Worm (Caenorhabditis elegans) whole organism, mixed stage, embryonic: ENCODE data around the gene lim-6.

ENCODE experiments used
- M03D4.4 ChIP-seq: sonication (generic microtip); optimal IDR thresholded peaks from 2 replicates; lab custom pipeline; 2017; ENCODE audit warnings: mild to moderate bottlenecking, missing genetic modification characterization, missing compliant biosample characterization
- bed-3 ChIP-seq: fragments of 200-800 bp; sonication (Bioruptor generic); optimal IDR thresholded peaks from 3 replicates; lab custom pipeline; 2018; ENCODE audit warnings: mild to moderate bottlenecking, missing genetic modification characterization, moderate library complexity, missing compliant biosample characterization
- blmp-1 ChIP-seq: fragments of 150-350 bp; optimal IDR thresholded peaks from 2 replicates; lab custom pipeline; 2014; ENCODE audit warnings: missing biosample characterization, missing genetic modification characterization
- ceh-39 ChIP-seq: fragments of 150-350 bp; optimal IDR thresholded peaks from 2 replicates; lab custom pipeline; 2014; ENCODE audit warnings: missing biosample characterization, missing genetic modification characterization
- ceh-43 ChIP-seq: fragments of 200-800 bp; sonication (Bioruptor generic); optimal IDR thresholded peaks from 2 replicates; lab custom pipeline; 2018; ENCODE audit warnings: mild to moderate bottlenecking, missing genetic modification characterization, moderate library complexity, missing compliant biosample characterization
- ceh-83 ChIP-seq: fragments of 200-800 bp; sonication (Bioruptor generic); optimal IDR thresholded peaks from 2 replicates; lab custom pipeline; 2018; ENCODE audit warnings: mild to moderate bottlenecking, missing genetic modification characterization, missing compliant biosample characterization
- ces-1 ChIP-seq: fragments of 150-350 bp; optimal IDR thresholded peaks from 2 replicates; lab custom pipeline; 2014; ENCODE audit warnings: missing biosample characterization, missing genetic modification reagents, missing genetic modification characterization
- cnd-1 ChIP-seq: fragments of 200-800 bp; sonication (Bioruptor generic); optimal IDR thresholded peaks from 2 replicates; lab custom pipeline; 2018; ENCODE audit warnings: mild to moderate bottlenecking, missing genetic modification characterization, missing compliant biosample characterization
- drap-1 ChIP-seq: fragments of 200-800 bp; sonication (Bioruptor generic); optimal IDR thresholded peaks from 3 replicates; lab custom pipeline; 2018; ENCODE audit warnings: mild to moderate bottlenecking, missing genetic modification characterization, missing compliant biosample characterization
- elt-1 ChIP-seq: sonication (generic microtip); optimal IDR thresholded peaks from 2 replicates; lab custom pipeline; 2017; ENCODE audit warnings: missing genetic modification characterization, mild to moderate bottlenecking, missing compliant biosample characterization, antibody characterized with exemption, moderate library complexity, borderline replicate concordance; ENCODE audit not compliant: insufficient read depth
- elt-3 ChIP-seq: fragments of 150-350 bp; optimal IDR thresholded peaks from 2 replicates; lab custom pipeline; 2014; ENCODE audit warnings: missing biosample characterization, missing genetic modification characterization
- flh-1 ChIP-seq: fragments of 200-800 bp; sonication (Bioruptor generic); optimal IDR thresholded peaks from 2 replicates; lab custom pipeline; 2018; ENCODE audit warnings: mild to moderate bottlenecking, missing genetic modification characterization, moderate library complexity, missing compliant biosample characterization
- ham-2 ChIP-seq: fragments of 200-800 bp; sonication (Bioruptor generic); optimal IDR thresholded peaks from 2 replicates; lab custom pipeline; 2018; ENCODE audit warnings: mild to moderate bottlenecking, missing genetic modification characterization, missing compliant biosample characterization
- hlh-1 ChIP-seq: fragments of 150-350 bp; optimal IDR thresholded peaks from 2 replicates; lab custom pipeline; 2014; ENCODE audit warnings: missing biosample characterization, missing genetic modification reagents, missing genetic modification characterization
- lin-13 ChIP-seq: fragments of 150-350 bp; optimal IDR thresholded peaks from 2 replicates; lab custom pipeline; 2014; ENCODE audit warnings: missing biosample characterization, missing genetic modification characterization
- lin-32 ChIP-seq: fragments of 200-800 bp; sonication (Bioruptor generic); optimal IDR thresholded peaks from 2 replicates; lab custom pipeline; 2018; ENCODE audit warnings: mild to moderate bottlenecking, missing genetic modification characterization, missing compliant biosample characterization
- lsy-2 ChIP-seq: fragments of 150-350 bp; optimal IDR thresholded peaks from 2 replicates; lab custom pipeline; 2014; ENCODE audit warnings: missing biosample characterization, missing genetic modification characterization
- mab-5 ChIP-seq: fragments of 150-350 bp; optimal IDR thresholded peaks from 2 replicates; lab custom pipeline; 2014; ENCODE audit warnings: missing biosample characterization, missing genetic modification characterization
- mep-1 ChIP-seq: fragments of 150-350 bp; optimal IDR thresholded peaks from 2 replicates; lab custom pipeline; 2017; ENCODE audit warnings: missing biosample characterization, missing genetic modification reagents, missing genetic modification characterization, inconsistent platforms
- mls-2 ChIP-seq: sonication (generic microtip); optimal IDR thresholded peaks from 2 replicates; lab custom pipeline; 2016; ENCODE audit warnings: mild to moderate bottlenecking, missing genetic modification characterization, moderate library complexity, missing compliant biosample characterization
- nhr-12 ChIP-seq: fragments of 150-350 bp; optimal IDR thresholded peaks from 2 replicates; lab custom pipeline; 2014; ENCODE audit warnings: missing biosample characterization, missing genetic modification characterization
- nhr-2 ChIP-seq: fragments of 150-350 bp; optimal IDR thresholded peaks from 2 replicates; lab custom pipeline; 2014; ENCODE audit warnings: missing biosample characterization, missing genetic modification characterization
- nhr-237 ChIP-seq: fragments of 150-350 bp; optimal IDR thresholded peaks from 2 replicates; lab custom pipeline; 2014; ENCODE audit warnings: missing biosample characterization, missing genetic modification characterization
- nhr-28 ChIP-seq: fragments of 150-350 bp; optimal IDR thresholded peaks from 2 replicates; lab custom pipeline; 2014; ENCODE audit warnings: missing biosample characterization, missing genetic modification characterization
- nhr-76 ChIP-seq: sonication (generic microtip); optimal IDR thresholded peaks from 2 replicates; lab custom pipeline; 2017; ENCODE audit warnings: missing biosample characterization, missing genetic modification characterization
- pha-4 ChIP-seq: fragments of 150-350 bp; optimal IDR thresholded peaks from 2 replicates; lab custom pipeline; 2018; ENCODE audit warnings: missing biosample characterization, missing genetic modification reagents, missing genetic modification characterization
- sem-2 ChIP-seq: fragments of 200-800 bp; sonication (Bioruptor generic); optimal IDR thresholded peaks from 2 replicates; lab custom pipeline; 2018; ENCODE audit warnings: mild to moderate bottlenecking, missing genetic modification characterization, missing compliant biosample characterization
- snpc-4 ChIP-seq: fragments of 150-350 bp; optimal IDR thresholded peaks from 2 replicates; lab custom pipeline; 2014; ENCODE audit warnings: missing biosample characterization, missing genetic modification characterization
- sptf-1 ChIP-seq: sonication (generic microtip); optimal IDR thresholded peaks from 2 replicates; lab custom pipeline; 2017; ENCODE audit warnings: mild to moderate bottlenecking, missing genetic modification characterization, moderate library complexity, missing compliant biosample characterization
- tbx-8 ChIP-seq: fragments of 200-800 bp; sonication (Bioruptor generic); optimal IDR thresholded peaks from 2 replicates; lab custom pipeline; 2018; ENCODE audit warnings: mild to moderate bottlenecking, missing genetic modification characterization, moderate library complexity, missing compliant biosample characterization
- unc-120 ChIP-seq: sonication (generic microtip); optimal IDR thresholded peaks from 2 replicates; lab custom pipeline; 2017; ENCODE audit warnings: missing genetic modification characterization, missing compliant biosample characterization; ENCODE audit not compliant: poor library complexity, severe bottlenecking
- unc-39 ChIP-seq: fragments of 150-350 bp; optimal IDR thresholded peaks from 2 replicates; lab custom pipeline; 2014; ENCODE audit warnings: missing biosample characterization, missing genetic modification characterization
- unc-62 ChIP-seq: fragments of 150-350 bp; optimal IDR thresholded peaks from 2 replicates; lab custom pipeline; 2014; ENCODE audit warnings: missing biosample characterization, missing genetic modification reagents, missing genetic modification characterization
- zip-8 ChIP-seq: fragments of 150-350 bp; optimal IDR thresholded peaks from 2 replicates; lab custom pipeline; 2014; ENCODE audit warnings: missing biosample characterization, missing genetic modification characterization
- ztf-11 ChIP-seq: fragments of 150-350 bp; optimal IDR thresholded peaks from 2 replicates; lab custom pipeline; 2014; ENCODE audit warnings: missing biosample characterization, missing genetic modification characterization

lim-6 gene

DNA sequence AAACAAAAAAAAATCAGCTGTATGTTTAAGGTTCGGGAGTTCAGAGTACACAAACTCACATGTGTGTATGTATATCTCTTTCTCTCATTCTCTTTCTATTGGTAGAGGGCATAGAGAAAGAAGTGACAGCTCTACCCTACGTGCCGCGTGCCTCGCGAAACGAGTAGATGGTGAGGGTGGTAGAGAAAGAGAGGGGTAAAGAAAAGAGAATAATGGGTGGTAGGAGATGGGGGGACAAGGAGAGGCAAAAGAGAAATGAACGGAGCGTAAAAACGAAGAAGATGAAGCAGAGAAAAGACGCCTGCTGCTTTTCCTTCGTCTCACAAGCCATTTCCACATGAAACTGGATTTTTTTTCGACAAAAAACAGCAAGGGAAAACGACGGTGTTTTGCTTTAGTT, 20.9 kb downstream of the lim-6 start:
- TF ChIP-seq hlh-1 (tag; lab: Kevin White, UChicago) (peak; percentile 90), lsy-2 (tag; lab: Kevin White, UChicago) (peak; percentile 30), M03D4.4 (peak; percentile 53), ham-2 (GFP tag; lab: Kevin White, UChicago) (peak; percentile 70), pha-4 (tag; lab: Kevin White, UChicago) (peak; percentile 93), sptf-1 (tag; lab: Kevin White, UChicago) (peak; percentile 78), blmp-1 (tag; lab: Kevin White, UChicago) (peak; percentile 54), mls-2 (tag; lab: Kevin White, UChicago) (peak; percentile 71), ces-1 (peak; percentile 78), ceh-39 (peak; percentile 26), lin-13 (tag; lab: Kevin White, UChicago) (peak; percentile 13), cnd-1 (tag; lab: Kevin White, UChicago) (peak; percentile 44), sem-2 (peak; percentile 13), unc-120 (tag; lab: Kevin White, UChicago) (peak; percentile 94), elt-1 (no peak), mep-1 (tag; lab: Kevin White, UChicago) (peak; percentile 83), bed-3 (GFP tag; lab: Kevin White, UChicago) (no peak), mab-5 (tag; lab: Kevin White, UChicago) (no peak), nhr-237 (tag; lab: Kevin White, UChicago) (peak; percentile 87), zip-8 (tag; lab: Kevin White, UChicago) (no peak), flh-1 (GFP tag; lab: Kevin White, UChicago) (no peak), drap-1 (GFP tag; lab: Kevin White, UChicago) (peak; percentile 69), unc-62 (GFP tag; lab: Kevin White, UChicago) (peak; percentile 99)

- TF ChIP-seq cnd-1 (tag; lab: Kevin White, UChicago) (no peak), lin-32 (no peak), mep-1 (tag; lab: Kevin White, UChicago) (no peak), mls-2 (tag; lab: Kevin White, UChicago) (no peak), nhr-12 (no peak), snpc-4 (tag; lab: Kevin White, UChicago) (no peak), mab-5 (tag; lab: Kevin White, UChicago) (no peak), ztf-11 (no peak), flh-1 (GFP tag; lab: Kevin White, UChicago) (no peak), unc-39 (tag; lab: Kevin White, UChicago) (no peak)
These were observed 22.1 kb downstream of the lim-6 start for ce11 chrX:1094332-1094731.

DNA sequence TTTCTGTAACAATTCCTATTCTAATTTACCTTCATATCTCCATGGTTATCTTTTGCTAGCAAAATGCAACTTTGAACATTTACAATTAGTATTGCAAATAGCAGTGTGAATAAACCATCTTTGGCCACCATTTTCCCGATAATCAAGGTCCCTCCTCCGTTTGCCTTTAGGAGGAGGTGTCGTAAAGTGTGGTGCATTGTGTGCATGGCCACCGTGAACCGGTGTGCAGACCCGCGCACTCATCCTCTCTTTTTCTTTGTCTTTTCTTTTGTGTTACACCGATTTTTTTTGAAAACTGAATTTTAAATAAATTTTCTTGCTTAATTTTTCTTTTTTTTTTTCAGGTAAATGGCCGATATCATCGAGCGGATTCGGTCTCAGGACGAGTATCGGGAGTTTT, 24.6 kb downstream of the lim-6 start, which contains the start of the genes pigx-1 and rme-6:
Gene pigx-1, minus strand, starts transcription at position 206 of the 400 bp plus-strand sequence.
Gene rme-6, plus strand, starts transcription at position 345 of the 400 bp plus-strand sequence.
- TF ChIP-seq lsy-2 (tag; lab: Kevin White, UChicago) (no peak), snpc-4 (tag; lab: Kevin White, UChicago) (no peak), lin-13 (tag; lab: Kevin White, UChicago) (peak; percentile 9), mab-5 (tag; lab: Kevin White, UChicago) (no peak), zip-8 (tag; lab: Kevin White, UChicago) (no peak), sptf-1 (tag; lab: Kevin White, UChicago) (no peak), ces-1 (peak; percentile 8), unc-120 (tag; lab: Kevin White, UChicago) (peak; percentile 70)

ce11 chrX:1103702-1104262, 31.5 kb downstream of the lim-6 start, which contains the start of gene ife-4:
Gene ife-4, plus strand, starts transcription at chrX:1104212.
- TF ChIP-seq elt-1 = peak; percentile 10
- peak; percentile 15 for TF ChIP-seq drap-1 (GFP tag; lab: Kevin White, UChicago)
- TF ChIP-seq flh-1 (GFP tag; lab: Kevin White, UChicago) = no peak
- no peak for TF ChIP-seq nhr-76 (tag; lab: Kevin White, UChicago)
- no peak for TF ChIP-seq ham-2 (GFP tag; lab: Kevin White, UChicago)
- TF ChIP-seq unc-62 (GFP tag; lab: Kevin White, UChicago) = peak; percentile 43
- no peak for TF ChIP-seq unc-39 (tag; lab: Kevin White, UChicago)
- TF ChIP-seq nhr-2 = peak; percentile 33
- TF ChIP-seq ceh-43 (GFP tag; lab: Kevin White, UChicago) = no peak
- TF ChIP-seq mep-1 (tag; lab: Kevin White, UChicago) = peak; percentile 3
- peak; percentile 47 for TF ChIP-seq unc-120 (tag; lab: Kevin White, UChicago)
- TF ChIP-seq ceh-83 (GFP tag; lab: Kevin White, UChicago) = no peak
- TF ChIP-seq sptf-1 (tag; lab: Kevin White, UChicago) = peak; percentile 55
- TF ChIP-seq nhr-28 (tag; lab: Kevin White, UChicago) = no peak
- no peak for TF ChIP-seq nhr-12
- no peak for TF ChIP-seq zip-8 (tag; lab: Kevin White, UChicago)
- peak; percentile 76 for TF ChIP-seq mls-2 (tag; lab: Kevin White, UChicago)
- peak; percentile 48 for TF ChIP-seq M03D4.4
- no peak for TF ChIP-seq bed-3 (GFP tag; lab: Kevin White, UChicago)
- peak; percentile 45 for TF ChIP-seq ceh-39
- peak; percentile 32 for TF ChIP-seq mab-5 (tag; lab: Kevin White, UChicago)
- no peak for TF ChIP-seq sem-2
- TF ChIP-seq tbx-8 (GFP tag; lab: Kevin White, UChicago) = no peak
- TF ChIP-seq lin-13 (tag; lab: Kevin White, UChicago) = no peak
- TF ChIP-seq hlh-1 (tag; lab: Kevin White, UChicago) = no peak
- no peak for TF ChIP-seq elt-3 (tag; lab: Kevin White, UChicago)
- TF ChIP-seq cnd-1 (tag; lab: Kevin White, UChicago) = peak; percentile 44
- peak; percentile 22 for TF ChIP-seq pha-4 (tag; lab: Kevin White, UChicago)
- peak; percentile 75 for TF ChIP-seq ces-1
- TF ChIP-seq lin-32 = no peak
- no peak for TF ChIP-seq blmp-1 (tag; lab: Kevin White, UChicago)
- TF ChIP-seq lsy-2 (tag; lab: Kevin White, UChicago) = peak; percentile 5
- no peak for TF ChIP-seq nhr-237 (tag; lab: Kevin White, UChicago)
- TF ChIP-seq snpc-4 (tag; lab: Kevin White, UChicago) = no peak
- TF ChIP-seq ztf-11 = no peak
- TF ChIP-seq, all 35 proteins: peak for 15
